Worm (Caenorhabditis elegans): ENCODE results near the gene T24C2.3.
A peak's percentile ranks its signal among the peaks of the same experiment; 100 is the strongest.
"Not testable (repeated sequence)": the region's sequence is repeated elsewhere in the genome, so short reads cannot be mapped to it uniquely, and the experiment has no call there.

Gene T24C2.3

ce11 chrX:14517842-14518241 is 25.5 kb upstream of the T24C2.3 start:
- TF ChIP-seq pha-4 (GFP tag; IDR thresholded peaks at IDR 0.05) = no peak
- no peak for TF ChIP-seq pha-4 (tag; optimal IDR thresholded peaks at IDR 0.05)
- TF ChIP-seq egl-43 (GFP tag; IDR thresholded peaks at IDR 0.05) = 0 out of 2 replicates have a peak, but pooled peaks have one; percentile 10
- TF ChIP-seq nhr-77 (tag; optimal IDR thresholded peaks at IDR 0.05) = no peak
- no peak for TF ChIP-seq aly-2 (tag; optimal IDR thresholded peaks at IDR 0.05)
- TF ChIP-seq set-16 (GFP tag; IDR thresholded peaks at IDR 0.05) = peak; percentile 36
- peak; percentile 85 for TF ChIP-seq aha-1 (tag)

- TF ChIP-seq ceh-62 (tag; optimal IDR thresholded peaks at IDR 0.05) (no peak), F37D6.2 (tag; optimal IDR thresholded peaks at IDR 0.05) (no peak), mxl-3 (GFP tag; optimal IDR thresholded peaks at IDR 0.05) (no peak), hlh-11 (tag; optimal IDR thresholded peaks at IDR 0.05) (no peak), nhr-11 (tag; optimal IDR thresholded peaks at IDR 0.05) (no peak), lir-3 (tag; optimal IDR thresholded peaks at IDR 0.05) (no peak), dve-1 (tag; optimal IDR thresholded peaks at IDR 0.05; ENCODE audit: insufficient read depth) (no peak), snpc-1.2 (GFP tag; IDR thresholded peaks at IDR 0.05) (no peak), unc-39 (tag; optimal IDR thresholded peaks at IDR 0.05) (no peak), snpc-4 (tag; optimal IDR thresholded peaks at IDR 0.05) (no peak), lin-13 (GFP tag; optimal IDR thresholded peaks at IDR 0.05) (no peak), duxl-1 (tag; optimal IDR thresholded peaks at IDR 0.05; ENCODE audit: poor library complexity) (no peak), nhr-77 (tag; optimal IDR thresholded peaks at IDR 0.05) (no peak), pha-4 (GFP tag; IDR thresholded peaks at IDR 0.05) (no peak), pha-4 (tag; optimal IDR thresholded peaks at IDR 0.05) (no peak)
Observed at ce11 chrX:14520463-14520862, 22.9 kb upstream of the T24C2.3 start, which contains the start of gene D1025.1. TSS of gene D1025.1 (plus strand) at chrX:14520763.

- no peak for TF ChIP-seq daf-16 (GFP tag; optimal IDR thresholded peaks at IDR 0.05)
- no peak for TF ChIP-seq daf-16 (tag; optimal IDR thresholded peaks at IDR 0.05)
Observed at ce11 chrX:14523275-14523674, 20.0 kb upstream of the T24C2.3 start, which contains the start of gene nspc-16. TSS of gene nspc-16 (plus strand) at chrX:14523575.

DNA sequence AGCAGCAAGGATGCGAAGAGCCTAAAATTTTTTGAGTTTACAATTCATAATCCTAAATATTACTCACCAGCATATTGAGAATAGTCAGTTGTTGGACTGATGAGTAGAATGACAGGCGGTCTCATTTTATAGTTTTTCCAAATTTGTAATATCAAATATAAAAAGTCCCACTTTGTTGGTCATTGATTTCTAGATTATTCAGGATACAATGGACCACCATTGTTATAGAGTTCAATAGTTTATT is 18.3 kb upstream of the T24C2.3 start, which contains the start of gene nspc-17:
TSS of gene nspc-17 (minus strand) at position 101 of the 244 bp plus-strand sequence.
- TF ChIP-seq lim-7 (GFP tag; IDR thresholded peaks at IDR 0.05); nhr-48 (tag; optimal IDR thresholded peaks at IDR 0.05); dve-1 (tag; optimal IDR thresholded peaks at IDR 0.05; ENCODE audit: insufficient read depth): not testable (repeated sequence)

ce11 chrX:14525325-14526305 is 17.7 kb upstream of the T24C2.3 start:
- TF ChIP-seq nhr-25 (tag; optimal IDR thresholded peaks at IDR 0.05; ENCODE audit: borderline replicate concordance, insufficient read depth) (peak; percentile 97), lir-3 (tag; optimal IDR thresholded peaks at IDR 0.05) (peak; percentile 95), jun-1 (tag; optimal IDR thresholded peaks at IDR 0.05) (peak; percentile 100), Y48G9A.11 (GFP tag; IDR thresholded peaks at IDR 0.05) (peak; percentile 63), ces-1 (GFP tag; optimal IDR thresholded peaks at IDR 0.05) (peak; percentile 96), spr-1 (tag; optimal IDR thresholded peaks at IDR 0.05) (peak; percentile 98), saeg-2 (GFP tag; IDR thresholded peaks at IDR 0.05) (peak; percentile 99), nhr-102 (tag; optimal IDR thresholded peaks at IDR 0.05) (peak; percentile 100), set-16 (GFP tag; IDR thresholded peaks at IDR 0.05) (peak; percentile 45), zip-11 (GFP tag; IDR thresholded peaks at IDR 0.05) (peak; percentile 78; the same call in 1 of the 2 replicates), nhr-10 (tag; optimal IDR thresholded peaks at IDR 0.05) (peak; percentile 99), lim-7 (GFP tag; IDR thresholded peaks at IDR 0.05) (peak; percentile 47; the same call in 1 of the 2 replicates), sdz-12 (GFP tag; optimal IDR thresholded peaks at IDR 0.05) (peak; percentile 71), ceh-62 (tag; optimal IDR thresholded peaks at IDR 0.05) (no peak), zip-2 (tag; optimal IDR thresholded peaks at IDR 0.05) (peak; percentile 98), ztf-7 (tag; optimal IDR thresholded peaks at IDR 0.05) (peak; percentile 96), duxl-1 (tag; optimal IDR thresholded peaks at IDR 0.05; ENCODE audit: poor library complexity) (peak; percentile 99), ama-1 (optimal IDR thresholded peaks at IDR 0.05) (no peak), madf-9 (GFP tag; conservative IDR thresholded peaks at IDR 0.05) (peak; percentile 99), ceh-44 (GFP tag; IDR thresholded peaks at IDR 0.05) (0 out of 2 replicates have a peak, but pooled peaks have one; percentile 45), ceh-28 (tag; optimal IDR thresholded peaks at IDR 0.05) (peak; percentile 96), snpc-1.2 (GFP tag; IDR thresholded peaks at IDR 0.05) (peak; percentile 41; the same call in 1 of the 2 replicates), gei-8 (GFP tag; optimal IDR thresholded peaks at IDR 0.05) (peak; percentile 88), tag-97 (GFP tag; IDR thresholded peaks at IDR 0.05) (0 out of 2 replicates have a peak, but pooled peaks have one; percentile 49)

Data from whole organism, L4 larva.